Worm (Caenorhabditis elegans): ENCODE measurements around the gene tftc-5.

- TF ChIP-seq dox-1 (GFP tag; IDR thresholded peaks at IDR 0.05), result no peak
- TF ChIP-seq ets-4 (GFP tag; optimal IDR thresholded peaks at IDR 0.05), result no peak
- TF ChIP-seq let-607 (tag; optimal IDR thresholded peaks at IDR 0.05), result no peak
- TF ChIP-seq F49E8.2 (tag; optimal IDR thresholded peaks at IDR 0.05; ENCODE audit: insufficient read depth), result no peak
- no peak for TF ChIP-seq rec-8 (tag; optimal IDR thresholded peaks at IDR 0.05)
- TF ChIP-seq pha-4 (tag; optimal IDR thresholded peaks at IDR 0.05), result no peak
- no peak for TF ChIP-seq him-1 (tag; optimal IDR thresholded peaks at IDR 0.05)
These were observed 47.0 kb upstream of the tftc-5 start for ce11 chrIII:3975008-3975407.

All from whole organism, young adult.